Fruit fly (Drosophila melanogaster) whole organism, wandering third instar larva: ENCODE data around the gene RpL30.

Experiments used
- CG32264 ChIP-seq: fragments of 200-800 bp; sonication (Bioruptor generic); optimal IDR thresholded peaks from 2 replicates; lab custom pipeline; 2016; ENCODE audit warnings: missing biosample characterization, missing genetic modification characterization
- CG9705 ChIP-seq: fragments of 200-800 bp; sonication (Bioruptor generic); optimal IDR thresholded peaks from 2 replicates; lab custom pipeline; 2018; ENCODE audit warnings: missing biosample characterization, mild to moderate bottlenecking, missing genetic modification characterization
- Dfd ChIP-seq: fragments of >200 bp; optimal IDR thresholded peaks from 2 replicates; lab custom pipeline; 2017; ENCODE audit warnings: missing biosample characterization, missing genetic modification characterization
- Dif ChIP-seq: fragments of 200-275, 200-300 bp; sonication (Bioruptor generic); optimal IDR thresholded peaks from 2 replicates; lab custom pipeline; 2018; ENCODE audit warnings: missing biosample characterization, missing genetic modification characterization; ENCODE audit not compliant: partially characterized antibody
- GATAd ChIP-seq: sonication (Bioruptor generic); optimal IDR thresholded peaks from 2 replicates; lab custom pipeline; 2016; ENCODE audit warnings: missing biosample characterization, missing genetic modification characterization
- Hr83 ChIP-seq: fragments of 200-300 bp; sonication (Bioruptor generic); optimal IDR thresholded peaks from 2 replicates; lab custom pipeline; 2016; ENCODE audit warnings: missing biosample characterization, mild to moderate bottlenecking, missing genetic modification characterization, moderate library complexity; ENCODE audit not compliant: poor library complexity, severe bottlenecking
- Jra ChIP-seq: sonication (Bioruptor generic); optimal IDR thresholded peaks from 2 replicates; lab custom pipeline; 2016; ENCODE audit warnings: missing biosample characterization, missing genetic modification characterization
- Mio ChIP-seq: sonication (Bioruptor generic); optimal IDR thresholded peaks from 2 replicates; lab custom pipeline; 2016; ENCODE audit warnings: missing biosample characterization, missing genetic modification characterization
- Myc ChIP-seq: fragments of >200 bp; optimal IDR thresholded peaks from 2 replicates; lab custom pipeline; 2017
- N ChIP-seq: fragments of >200 bp; optimal IDR thresholded peaks from 2 replicates; lab custom pipeline; 2018; ENCODE audit warnings: missing biosample characterization, missing external identifiers, missing genetic modification characterization
- OdsH ChIP-seq: fragments of 200-800 bp; sonication (Bioruptor generic); optimal IDR thresholded peaks from 2 replicates; lab custom pipeline; 2016; ENCODE audit warnings: missing biosample characterization, mild to moderate bottlenecking, missing genetic modification characterization
- br ChIP-seq: fragments of 200-800 bp; sonication (Bioruptor generic); optimal IDR thresholded peaks from 2 replicates; lab custom pipeline; 2016; ENCODE audit warnings: missing biosample characterization, missing genetic modification characterization
- dmrt93B ChIP-seq: fragments of 200-800 bp; sonication (Bioruptor generic); optimal IDR thresholded peaks from 2 replicates; lab custom pipeline; 2018; ENCODE audit warnings: missing biosample characterization, mild to moderate bottlenecking, missing genetic modification characterization
- dsf ChIP-seq: sonication (Bioruptor generic); optimal IDR thresholded peaks from 2 replicates; lab custom pipeline; 2016; ENCODE audit warnings: missing biosample characterization, missing genetic modification characterization, borderline replicate concordance
- ey ChIP-seq: fragments of 200-800 bp; sonication (Bioruptor generic); optimal IDR thresholded peaks from 2 replicates; lab custom pipeline; 2016; ENCODE audit warnings: missing biosample characterization, missing genetic modification characterization
- fru ChIP-seq: fragments of 200-800 bp; sonication (Bioruptor generic); optimal IDR thresholded peaks from 3 replicates; lab custom pipeline; 2016; ENCODE audit warnings: missing biosample characterization, mild to moderate bottlenecking, missing genetic modification characterization
- pan ChIP-seq: fragments of >200 bp; optimal IDR thresholded peaks from 2 replicates; lab custom pipeline; 2017
- sv ChIP-seq: fragments of 200-800 bp; sonication (Bioruptor generic); optimal IDR thresholded peaks from 3 replicates; lab custom pipeline; 2016; ENCODE audit warnings: missing biosample characterization, missing genetic modification characterization
- tai ChIP-seq: sonication (Bioruptor generic); optimal IDR thresholded peaks from 2 replicates; lab custom pipeline; 2016; ENCODE audit warnings: missing biosample characterization, missing genetic modification characterization

The RpL30 gene

dm6 chr2L:18965367-18966213 is 43.5 kb downstream of the RpL30 start:
- TF ChIP-seq CG32264 (no peak), fru (GFP tag; lab: Kevin White, UChicago) (no peak), N (GFP tag; lab: Kevin White, UChicago) (no peak), dsf (GFP tag; lab: Kevin White, UChicago) (no peak), ey (no peak), br (GFP tag; lab: Kevin White, UChicago) (no peak), Dfd (no peak), CG9705 (GFP tag; lab: Kevin White, UChicago) (no peak), Dif (no peak), OdsH (GFP tag; lab: Kevin White, UChicago) (no peak), tai (GFP tag; lab: Kevin White, UChicago) (no peak), Myc (lab: Kevin White, UChicago) (no peak), Jra (GFP tag; lab: Kevin White, UChicago) (no peak), dmrt93B (GFP tag; lab: Kevin White, UChicago) (no peak), pan (lab: Kevin White, UChicago) (no peak), Hr83 (no peak), GATAd (no peak), sv (no peak), Mio (GFP tag; lab: Kevin White, UChicago) (no peak)
